Fruit fly (Drosophila melanogaster): ENCODE measurements around the gene CG31457.

The CG31457 gene

DNA sequence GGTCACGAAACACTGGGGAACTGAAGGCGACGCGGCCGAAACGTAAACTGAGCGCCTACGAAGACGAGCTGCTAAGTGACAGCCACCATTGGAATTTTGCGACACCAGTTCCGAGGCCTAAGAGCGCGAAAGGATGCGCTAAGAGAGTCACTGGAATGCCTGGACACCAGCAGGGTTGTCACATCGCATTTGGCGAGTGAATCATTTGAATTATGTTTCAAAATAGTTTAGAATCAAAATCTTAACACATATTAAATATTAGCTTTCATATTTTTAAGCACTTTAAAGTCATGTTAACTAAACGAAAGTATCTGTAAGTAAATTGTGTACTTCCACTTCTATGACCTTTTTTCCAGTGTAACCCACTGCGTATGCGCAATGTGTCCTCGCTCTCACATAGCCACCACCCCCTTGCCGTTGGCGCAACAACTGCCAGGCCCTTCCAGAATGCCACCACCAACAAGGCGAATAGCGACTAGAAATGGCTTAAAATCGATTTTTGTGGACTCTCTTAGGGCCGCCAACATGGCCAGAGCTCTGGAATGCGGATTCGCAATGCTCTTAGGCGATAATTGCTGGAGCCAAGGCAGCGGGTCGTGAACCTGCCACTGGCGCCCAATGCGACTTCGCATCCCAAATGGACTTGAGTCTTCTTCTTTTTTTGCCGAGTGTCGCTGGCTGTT lies 15.0 kb downstream of the CG31457 start, which contains the start of gene Cow (continued):
- TF ChIP-seq toy (GFP tag; IDR thresholded peaks at IDR 0.05) (0 out of 2 replicates have a peak, but pooled peaks have one; percentile 34), ems (GFP tag; optimal IDR thresholded peaks at IDR 0.05) (peak; percentile 36), zfh2 (GFP tag; optimal IDR thresholded peaks at IDR 0.05) (peak; percentile 50), CG2889 (GFP tag; IDR thresholded peaks at IDR 0.05) (no peak; the same call in 2 of the 3 replicates), CG5245 (GFP tag; optimal IDR thresholded peaks at IDR 0.05) (peak; percentile 4), p53 (GFP tag; optimal IDR thresholded peaks at IDR 0.05) (no peak), CG31441 (GFP tag; IDR thresholded peaks at IDR 0.05) (peak; percentile 39; the same call in 1 of the 2 replicates), cwo (GFP tag; optimal IDR thresholded peaks at IDR 0.05) (peak; percentile 72), yki (optimal IDR thresholded peaks at IDR 0.05) (no peak), unpg (GFP tag; optimal IDR thresholded peaks at IDR 0.05) (peak; percentile 50), her (GFP tag; optimal IDR thresholded peaks at IDR 0.05) (peak; percentile 32), CG13894 (tag; optimal IDR thresholded peaks at IDR 0.05) (peak; percentile 49), stwl (tag; optimal IDR thresholded peaks at IDR 0.05) (no peak), lmd (GFP tag; IDR thresholded peaks at IDR 0.05) (peak; percentile 66), CoRest (tag; optimal IDR thresholded peaks at IDR 0.05) (peak; percentile 54), PHDP (tag; optimal IDR thresholded peaks at IDR 0.05) (peak; percentile 69), Ssrp (tag; optimal IDR thresholded peaks at IDR 0.05) (peak; percentile 27), Trl (optimal IDR thresholded peaks at IDR 0.05) (peak in 1 of 2 experiments; percentile 56), Trl (GFP tag; optimal IDR thresholded peaks at IDR 0.05) (peak; percentile 49), NK7.1 (GFP tag; optimal IDR thresholded peaks at IDR 0.05) (no peak), vnd (GFP tag; IDR thresholded peaks at IDR 0.05; ENCODE audit: partially characterized antibody) (no peak), B-H1 (GFP tag; IDR thresholded peaks at IDR 0.05) (peak; percentile 49), CG3838 (GFP tag; optimal IDR thresholded peaks at IDR 0.05) (no peak), CG11093 (GFP tag; IDR thresholded peaks at IDR 0.05) (no peak), cas (GFP tag; IDR thresholded peaks at IDR 0.05) (0 out of 2 replicates have a peak, but pooled peaks have one; percentile 31), CG17385 (GFP tag; optimal IDR thresholded peaks at IDR 0.05) (peak; percentile 51), Sox100B (GFP tag; optimal IDR thresholded peaks at IDR 0.05) (no peak), inv (GFP tag; IDR thresholded peaks at IDR 0.05; ENCODE audit: partially characterized antibody) (no peak), Antp (GFP tag; optimal IDR thresholded peaks at IDR 0.05) (peak; percentile 32), CG33557 (GFP tag; optimal IDR thresholded peaks at IDR 0.05) (no peak), CG9932 (GFP tag; IDR thresholded peaks at IDR 0.05) (peak; percentile 70), jing (GFP tag; optimal IDR thresholded peaks at IDR 0.05) (no peak), Asciz (GFP tag; optimal IDR thresholded peaks at IDR 0.05) (peak; percentile 42), CG6654 (GFP tag; optimal IDR thresholded peaks at IDR 0.05) (no peak), Adf1 (GFP tag; IDR thresholded peaks at IDR 0.05) (peak; percentile 32; the same call in 1 of the 2 replicates), chif (GFP tag; optimal IDR thresholded peaks at IDR 0.05) (peak in 1 of 2 experiments; percentile 46), CG12236 (GFP tag; optimal IDR thresholded peaks at IDR 0.05) (no peak), Atf-2 (GFP tag; optimal IDR thresholded peaks at IDR 0.05) (peak; percentile 36), CG15514 (GFP tag; optimal IDR thresholded peaks at IDR 0.05) (peak; percentile 75), Fer2 (tag; optimal IDR thresholded peaks at IDR 0.05) (peak; percentile 27), CG17568 (GFP tag; optimal IDR thresholded peaks at IDR 0.05) (no peak), CG7372 (GFP tag; IDR thresholded peaks at IDR 0.05) (peak; percentile 70), Scr (GFP tag; IDR thresholded peaks at IDR 0.05; ENCODE audit: partially characterized antibody) (no peak), aop (GFP tag; IDR thresholded peaks at IDR 0.05) (no peak), CG4404 (GFP tag; IDR thresholded peaks at IDR 0.05) (no peak; the same call in 1 of the 2 replicates), Dad (GFP tag; optimal IDR thresholded peaks at IDR 0.05) (no peak), CG10267 (tag; optimal IDR thresholded peaks at IDR 0.05) (peak; percentile 13), CG31388 (GFP tag; optimal IDR thresholded peaks at IDR 0.05) (no peak), CG12104 (GFP tag; optimal IDR thresholded peaks at IDR 0.05) (peak; percentile 24), sens (GFP tag) (peak; percentile 89)
